Worm (Caenorhabditis elegans) whole organism, L1 larva: Measurements from ENCODE around the gene Y75B8A.18.

Experiments
- C04F5.9 ChIP-seq: sonication (generic microtip); optimal IDR thresholded peaks from 2 replicates; lab custom pipeline; 2016; ENCODE audit warnings: missing genetic modification characterization, missing compliant biosample characterization
- C16A3.4 ChIP-seq: fragments of 150-350 bp; optimal IDR thresholded peaks from 2 replicates; lab custom pipeline; 2014; ENCODE audit warnings: missing biosample characterization, missing genetic modification characterization
- C34B4.2 ChIP-seq: sonication (generic microtip); optimal IDR thresholded peaks from 2 replicates; lab custom pipeline; 2017; ENCODE audit warnings: mild to moderate bottlenecking, missing genetic modification characterization, missing compliant biosample characterization
- alr-1 ChIP-seq: fragments of 200-800 bp; sonication (Bioruptor generic); optimal IDR thresholded peaks from 2 replicates; lab custom pipeline; 2018; ENCODE audit warnings: borderline replicate concordance, mild to moderate bottlenecking, missing genetic modification characterization, missing compliant biosample characterization
- ama-1 ChIP-seq: fragments of 150-350 bp; optimal IDR thresholded peaks from 2 replicates; lab custom pipeline; 2014
- blmp-1 ChIP-seq: fragments of 150-350 bp; optimal IDR thresholded peaks from 2 replicates; lab custom pipeline; 2014; ENCODE audit warnings: missing biosample characterization, missing genetic modification characterization
- ceh-8 ChIP-seq: fragments of 200-800 bp; sonication (Bioruptor generic); optimal IDR thresholded peaks from 2 replicates; lab custom pipeline; 2018; ENCODE audit warnings: mild to moderate bottlenecking, missing genetic modification characterization, moderate library complexity, missing compliant biosample characterization
- ceh-82 ChIP-seq, 3 experiments: fragments of 150-350 bp in 1 of 3; sonication (generic microtip) in 2 of 3; optimal IDR thresholded peaks; 2 replicates each; lab custom pipeline; 2014 to 2017; ENCODE audit warnings: missing biosample characterization in 3 of 3, missing genetic modification characterization in 3 of 3
- ceh-90 ChIP-seq: sonication (generic microtip); optimal IDR thresholded peaks from 2 replicates; lab custom pipeline; 2016; ENCODE audit warnings: missing genetic modification characterization, missing compliant biosample characterization
- ces-1 ChIP-seq: fragments of 150-350 bp; optimal IDR thresholded peaks from 2 replicates; lab custom pipeline; 2014; ENCODE audit warnings: missing biosample characterization, missing genetic modification reagents, missing genetic modification characterization
- dpl-1 ChIP-seq, 3 experiments: fragments of 150-350 bp in 2 of 3; sonication (generic microtip) in 1 of 3; optimal IDR thresholded peaks; 2 replicates each; lab custom pipeline; 2014 to 2017; ENCODE audit warnings: missing biosample characterization in 3 of 3, missing genetic modification characterization in 3 of 3, missing genetic modification reagents in 3 of 3
- dsc-1 ChIP-seq: sonication (generic microtip); optimal IDR thresholded peaks from 2 replicates; lab custom pipeline; 2016; ENCODE audit warnings: mild to moderate bottlenecking, missing genetic modification characterization, missing compliant biosample characterization
- efl-1 ChIP-seq, 4 experiments: fragments of 150-350 bp; optimal IDR thresholded peaks in 3 of 4; peaks in 1 of 4; 1 replicate in 1 of 4; 2 replicates in 3 of 4; lab custom pipeline; 2014; ENCODE audit warnings: missing biosample characterization in 2 of 4, missing genetic modification characterization in 2 of 4, missing genetic modification reagents in 2 of 4
- elt-2 ChIP-seq: sonication (generic microtip); optimal IDR thresholded peaks from 2 replicates; lab custom pipeline; 2016; ENCODE audit warnings: missing genetic modification characterization, mild to moderate bottlenecking, inconsistent platforms, missing compliant biosample characterization, missing genetic modification reagents
- fkh-8 ChIP-seq: sonication (generic microtip); optimal IDR thresholded peaks from 2 replicates; lab custom pipeline; 2016; ENCODE audit warnings: mild to moderate bottlenecking, missing genetic modification characterization, missing compliant biosample characterization
- fos-1 ChIP-seq: fragments of 150-350 bp; optimal IDR thresholded peaks from 2 replicates; lab custom pipeline; 2014; ENCODE audit warnings: missing biosample characterization, missing genetic modification characterization
- grh-1 ChIP-seq: fragments of 200-800 bp; sonication (Bioruptor generic); IDR thresholded peaks from 2 replicates; pipeline ENCODE4 v1.3.6; 2022; ENCODE audit warnings: missing genetic modification reagents, missing genetic modification characterization, missing compliant biosample characterization
- irx-1 ChIP-seq: sonication (generic microtip); optimal IDR thresholded peaks from 2 replicates; lab custom pipeline; 2016; ENCODE audit warnings: missing genetic modification characterization, missing compliant biosample characterization
- lin-14 ChIP-seq: fragments of 200-800 bp; sonication (Bioruptor generic); optimal IDR thresholded peaks from 2 replicates; lab custom pipeline; 2018; ENCODE audit warnings: mild to moderate bottlenecking, missing genetic modification characterization, moderate library complexity, missing compliant biosample characterization
- lin-35 ChIP-seq, 2 experiments: fragments of 150-350 bp; optimal IDR thresholded peaks; 2 replicates each; lab custom pipeline; 2014; ENCODE audit warnings: missing biosample characterization in 2 of 2, missing genetic modification characterization in 2 of 2, missing genetic modification reagents in 2 of 2
- lsy-2 ChIP-seq, 2 experiments: fragments of 150-350 bp; optimal IDR thresholded peaks; 2 replicates each; lab custom pipeline; 2014; ENCODE audit warnings: missing biosample characterization in 2 of 2, missing genetic modification characterization in 2 of 2
- mep-1 ChIP-seq: fragments of 150-350 bp; optimal IDR thresholded peaks from 2 replicates; lab custom pipeline; 2014; ENCODE audit warnings: missing biosample characterization, missing genetic modification characterization
- nhr-19 ChIP-seq: fragments of 200-800 bp; sonication (Bioruptor generic); conservative IDR thresholded peaks from 2 replicates; pipeline ENCODE4 v1.3.6; 2022; ENCODE audit warnings: missing genetic modification characterization, missing compliant biosample characterization
- nhr-20 ChIP-seq: sonication (generic microtip); optimal IDR thresholded peaks from 2 replicates; lab custom pipeline; 2016; ENCODE audit warnings: mild to moderate bottlenecking, missing genetic modification characterization, missing compliant biosample characterization
- nhr-237 ChIP-seq: fragments of 150-350 bp; optimal IDR thresholded peaks from 2 replicates; lab custom pipeline; 2014; ENCODE audit warnings: missing biosample characterization, missing genetic modification characterization
- nhr-28 ChIP-seq: fragments of 150-350 bp; optimal IDR thresholded peaks from 2 replicates; lab custom pipeline; 2014; ENCODE audit warnings: missing biosample characterization, missing genetic modification characterization
- nhr-47 ChIP-seq: sonication (generic microtip); optimal IDR thresholded peaks from 2 replicates; lab custom pipeline; 2016; ENCODE audit warnings: mild to moderate bottlenecking, missing genetic modification characterization, moderate library complexity, missing compliant biosample characterization
- nhr-76 ChIP-seq: sonication (generic microtip); optimal IDR thresholded peaks from 2 replicates; lab custom pipeline; 2017; ENCODE audit warnings: missing biosample characterization, missing genetic modification characterization
- nhr-85 ChIP-seq: sonication (generic microtip); peaks from one replicate; lab custom pipeline; 2016; ENCODE audit warnings: missing genetic modification characterization, inconsistent platforms, missing compliant biosample characterization
- pax-3 ChIP-seq: fragments of 200-800 bp; sonication (Bioruptor generic); optimal IDR thresholded peaks from 2 replicates; lab custom pipeline; 2018; ENCODE audit warnings: mild to moderate bottlenecking, missing genetic modification characterization, moderate library complexity, missing compliant biosample characterization
- rnt-1 ChIP-seq: sonication (generic microtip); optimal IDR thresholded peaks from 2 replicates; lab custom pipeline; 2016; ENCODE audit warnings: mild to moderate bottlenecking, missing genetic modification characterization, moderate library complexity, missing compliant biosample characterization
- snu-23 ChIP-seq: sonication (generic microtip); optimal IDR thresholded peaks from 2 replicates; lab custom pipeline; 2016; ENCODE audit warnings: missing genetic modification characterization, missing compliant biosample characterization
- sox-4 ChIP-seq: sonication (generic microtip); optimal IDR thresholded peaks from 2 replicates; lab custom pipeline; 2016; ENCODE audit warnings: missing genetic modification characterization, missing compliant biosample characterization
- sup-37 ChIP-seq: fragments of 200-800 bp; sonication (Bioruptor generic); optimal IDR thresholded peaks from 2 replicates; lab custom pipeline; 2018; ENCODE audit warnings: mild to moderate bottlenecking, missing genetic modification characterization, missing compliant biosample characterization
- unc-130 ChIP-seq: fragments of 150-350 bp; optimal IDR thresholded peaks from 2 replicates; lab custom pipeline; 2017; ENCODE audit warnings: missing biosample characterization, missing genetic modification characterization, inconsistent platforms
- unc-30 ChIP-seq: sonication (generic microtip); optimal IDR thresholded peaks from 2 replicates; lab custom pipeline; 2017; ENCODE audit warnings: missing biosample characterization, missing genetic modification characterization
- xbp-1 ChIP-seq: sonication (generic microtip); optimal IDR thresholded peaks from 2 replicates; lab custom pipeline; 2016; ENCODE audit warnings: missing genetic modification characterization, missing compliant biosample characterization
- zag-1 ChIP-seq: fragments of 150-350 bp; optimal IDR thresholded peaks from 2 replicates; lab custom pipeline; 2014; ENCODE audit warnings: missing biosample characterization, missing genetic modification characterization
- zip-4 ChIP-seq: fragments of 200-800 bp; sonication (Bioruptor generic); optimal IDR thresholded peaks from 2 replicates; lab custom pipeline; 2018; ENCODE audit warnings: mild to moderate bottlenecking, missing genetic modification characterization, moderate library complexity, missing compliant biosample characterization
- ztf-11 ChIP-seq, 2 experiments: sonication (generic microtip); optimal IDR thresholded peaks; 2 replicates each; lab custom pipeline; 2016 to 2017; ENCODE audit warnings: missing genetic modification characterization in 2 of 2, missing biosample characterization in 1 of 2, missing compliant biosample characterization in 1 of 2

Y75B8A.18 gene

DNA sequence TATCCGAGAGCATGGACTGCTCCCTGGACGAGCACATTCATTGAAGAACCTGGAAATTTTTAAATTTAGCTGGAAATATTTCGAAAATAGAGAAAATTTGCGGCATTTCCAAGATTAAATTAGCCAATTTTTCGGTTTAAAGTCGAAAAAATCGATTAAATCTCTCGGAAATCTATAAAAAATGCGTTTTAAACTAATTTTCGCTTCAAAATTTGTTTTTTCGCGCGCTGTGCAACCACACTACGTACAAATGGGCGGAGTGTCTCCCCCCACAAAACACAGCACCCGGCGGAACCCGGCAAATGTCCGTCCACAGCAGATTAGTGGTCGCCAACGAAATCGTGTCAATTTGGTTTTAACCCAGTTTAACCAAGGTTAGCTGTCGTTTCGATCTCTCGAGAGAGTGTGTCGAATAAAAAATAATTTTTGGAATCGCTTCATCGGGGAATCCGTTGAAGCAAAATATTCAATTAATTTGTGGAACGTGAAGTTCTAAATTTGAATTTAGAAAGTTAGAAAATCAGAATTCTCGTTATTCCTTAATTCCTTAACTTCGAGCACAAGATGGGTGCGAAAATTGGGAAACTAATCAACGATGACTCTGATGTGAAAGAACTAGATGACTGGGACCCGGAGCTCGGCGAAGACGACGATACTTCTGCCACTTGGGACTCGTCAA is 24.2 kb upstream of the Y75B8A.18 start, which contains the start of the genes tim-1 and Y75B8A.23 (continued):
- TF ChIP-seq ztf-11 (tag; optimal IDR thresholded peaks at IDR 0.05; lab: Kevin White, UChicago) = peak in 1 of 2 experiments; percentile 91
- TF ChIP-seq nhr-85 (tag; lab: Kevin White, UChicago) = peak; percentile 98
- TF ChIP-seq elt-2 = peak; percentile 93
- TF ChIP-seq nhr-47 = peak; percentile 98
- peak; percentile 94 for TF ChIP-seq mep-1
- peak; percentile 98 for TF ChIP-seq efl-1 (optimal IDR thresholded peaks at IDR 0.05; lab: Kevin White, UChicago)
- TF ChIP-seq efl-1 (GFP tag; optimal IDR thresholded peaks at IDR 0.05 in 1 of 2; lab: Kevin White, UChicago) = peak; percentile 95 to 100
- TF ChIP-seq alr-1 (tag; lab: Kevin White, UChicago) = no peak
- peak; percentile 98 for TF ChIP-seq dsc-1 (tag; lab: Kevin White, UChicago)
- TF ChIP-seq C16A3.4 (tag; lab: Kevin White, UChicago) = peak; percentile 83
- peak; percentile 89 for TF ChIP-seq pax-3
- TF ChIP-seq irx-1 (tag; lab: Kevin White, UChicago) = peak; percentile 93
- no peak for TF ChIP-seq unc-30 (tag; lab: Kevin White, UChicago)
- peak; percentile 98 for TF ChIP-seq nhr-20 (tag; lab: Kevin White, UChicago)
- peak; percentile 89 for TF ChIP-seq zip-4 (GFP tag; lab: Kevin White, UChicago)
- TF ChIP-seq blmp-1 (tag; lab: Kevin White, UChicago) = peak; percentile 82
- peak; percentile 90 for TF ChIP-seq sox-4 (tag; lab: Kevin White, UChicago)
- TF ChIP-seq ces-1 = no peak
- peak; percentile 97 for TF ChIP-seq fkh-8 (tag; lab: Kevin White, UChicago)
- peak; percentile 94 for TF ChIP-seq fos-1 (tag; lab: Kevin White, UChicago)
- peak; percentile 73 for TF ChIP-seq C34B4.2 (tag; lab: Kevin White, UChicago)
- peak; percentile 93 to 95 for TF ChIP-seq lsy-2 (tag; optimal IDR thresholded peaks at IDR 0.05; lab: Kevin White, UChicago)
- no peak for TF ChIP-seq nhr-28 (tag; lab: Kevin White, UChicago)
- peak; percentile 40 for TF ChIP-seq zag-1 (tag; lab: Kevin White, UChicago)
- peak; percentile 90 to 96 (median 91) for TF ChIP-seq ceh-82 (tag; optimal IDR thresholded peaks at IDR 0.05; lab: Kevin White, UChicago)
- TF ChIP-seq nhr-19 = peak; percentile 97
- TF ChIP-seq nhr-237 = peak; percentile 86
- peak; percentile 91 for TF ChIP-seq sup-37 (GFP tag; lab: Kevin White, UChicago)
- peak; percentile 98 for TF ChIP-seq rnt-1 (tag; lab: Kevin White, UChicago)
- peak; percentile 97 for TF ChIP-seq unc-130 (tag; lab: Kevin White, UChicago)
- peak; percentile 89 for TF ChIP-seq C04F5.9 (tag; lab: Kevin White, UChicago)
- peak; percentile 96 for TF ChIP-seq xbp-1 (tag; lab: Kevin White, UChicago)
- TF ChIP-seq snu-23 = peak; percentile 98
- peak; percentile 62 for TF ChIP-seq ceh-90 (tag; lab: Kevin White, UChicago)
- peak; percentile 84 for TF ChIP-seq ceh-8
- peak; percentile 93 for TF ChIP-seq grh-1 (GFP tag; lab: Robert Waterston, UW)
- TF ChIP-seq nhr-76 (tag; lab: Kevin White, UChicago) = peak; percentile 81
- peak; percentile 96 for TF ChIP-seq lin-14 (GFP tag; lab: Kevin White, UChicago)
- TF ChIP-seq ama-1 = peak; percentile 99

DNA sequence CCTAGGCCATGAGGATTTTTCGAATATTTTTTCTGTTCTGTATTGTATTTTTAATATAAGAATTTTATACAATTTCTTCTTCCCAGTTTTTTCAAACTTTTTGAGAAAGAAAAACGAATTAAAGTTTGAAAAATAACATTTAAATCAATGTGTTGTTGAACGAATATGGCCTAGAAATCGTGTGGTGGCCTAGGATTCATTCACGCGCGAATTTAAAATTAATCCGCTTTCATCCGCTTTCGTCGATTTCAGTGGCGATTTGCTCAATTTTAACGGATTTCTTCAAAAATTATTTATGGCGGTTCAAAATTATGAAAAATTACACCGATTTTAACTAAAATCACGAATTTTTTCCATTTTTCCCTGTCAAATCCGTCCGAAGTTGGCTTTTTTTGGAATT is 21.3 kb upstream of the Y75B8A.18 start:
- TF ChIP-seq nhr-85 (tag; lab: Kevin White, UChicago) (no peak), efl-1 (optimal IDR thresholded peaks at IDR 0.05; lab: Kevin White, UChicago) (peak; percentile 7 to 59), efl-1 (GFP tag; optimal IDR thresholded peaks at IDR 0.05 in 1 of 2; lab: Kevin White, UChicago) (peak; percentile 52 to 88), ceh-90 (tag; lab: Kevin White, UChicago) (peak; percentile 58), unc-30 (tag; lab: Kevin White, UChicago) (no peak), rnt-1 (tag; lab: Kevin White, UChicago) (peak; percentile 26), lin-35 (GFP tag; optimal IDR thresholded peaks at IDR 0.05; lab: Kevin White, UChicago) (peak in 1 of 2 experiments; percentile 5), dpl-1 (GFP tag; optimal IDR thresholded peaks at IDR 0.05; lab: Kevin White, UChicago) (peak in 2 of 3 experiments; percentile 3 to 42)
